Worm (Caenorhabditis elegans) whole organism, L1 larva: ENCODE results near the gene hsb-1.

Source experiments
- ama-1 ChIP-seq: fragments of 150-350 bp; optimal IDR thresholded peaks from 2 replicates; lab custom pipeline; 2014
- blmp-1 ChIP-seq: fragments of 150-350 bp; optimal IDR thresholded peaks from 2 replicates; lab custom pipeline; 2014; ENCODE audit warnings: missing biosample characterization, missing genetic modification characterization
- egl-27 ChIP-seq, 2 experiments: fragments of 150-350 bp in 1 of 2; sonication (generic microtip); optimal IDR thresholded peaks; 3 replicates each; lab custom pipeline; 2017 to 2018; ENCODE audit warnings: missing biosample characterization in 2 of 2, missing genetic modification characterization in 2 of 2, missing genetic modification reagents in 2 of 2
- fkh-10 ChIP-seq: sonication (generic microtip); optimal IDR thresholded peaks from 2 replicates; lab custom pipeline; 2017; ENCODE audit warnings: missing biosample characterization, missing genetic modification reagents, missing genetic modification characterization
- fos-1 ChIP-seq: fragments of 150-350 bp; optimal IDR thresholded peaks from 2 replicates; lab custom pipeline; 2014; ENCODE audit warnings: missing biosample characterization, missing genetic modification characterization
- hlh-17 ChIP-seq: fragments of 200-800 bp; sonication (Bioruptor generic); optimal IDR thresholded peaks from 2 replicates; lab custom pipeline; 2018; ENCODE audit warnings: missing genetic modification characterization, mild to moderate bottlenecking, missing compliant biosample characterization, moderate library complexity, borderline replicate concordance
- lin-13 ChIP-seq: fragments of 150-350 bp; optimal IDR thresholded peaks from 2 replicates; lab custom pipeline; 2014; ENCODE audit warnings: missing biosample characterization, missing genetic modification reagents, missing genetic modification characterization
- mdl-1 ChIP-seq, 2 experiments: fragments of 150-350 bp; optimal IDR thresholded peaks; 2 replicates each; lab custom pipeline; 2014 to 2017; ENCODE audit warnings: missing biosample characterization in 2 of 2, missing genetic modification characterization in 2 of 2, inconsistent platforms in 1 of 2
- nhr-237 ChIP-seq: fragments of 150-350 bp; optimal IDR thresholded peaks from 2 replicates; lab custom pipeline; 2014; ENCODE audit warnings: missing biosample characterization, missing genetic modification characterization
- nhr-71 ChIP-seq: sonication (generic microtip); optimal IDR thresholded peaks from 2 replicates; lab custom pipeline; 2016; ENCODE audit warnings: mild to moderate bottlenecking, missing genetic modification characterization, moderate library complexity, missing compliant biosample characterization
- nhr-85 ChIP-seq: sonication (generic microtip); peaks from one replicate; lab custom pipeline; 2016; ENCODE audit warnings: missing genetic modification characterization, inconsistent platforms, missing compliant biosample characterization
- unc-130 ChIP-seq: fragments of 150-350 bp; optimal IDR thresholded peaks from 2 replicates; lab custom pipeline; 2017; ENCODE audit warnings: missing biosample characterization, missing genetic modification characterization, inconsistent platforms
- unc-62 ChIP-seq: fragments of 150-350 bp; optimal IDR thresholded peaks from 2 replicates; lab custom pipeline; 2014; ENCODE audit warnings: missing biosample characterization, missing genetic modification reagents, missing genetic modification characterization
- unc-98 ChIP-seq: fragments of 200-800 bp; sonication (Bioruptor generic); IDR thresholded peaks from 2 replicates; pipeline ENCODE4 v1.3.6; 2022; ENCODE audit warnings: missing genetic modification characterization, missing compliant biosample characterization

DNA sequence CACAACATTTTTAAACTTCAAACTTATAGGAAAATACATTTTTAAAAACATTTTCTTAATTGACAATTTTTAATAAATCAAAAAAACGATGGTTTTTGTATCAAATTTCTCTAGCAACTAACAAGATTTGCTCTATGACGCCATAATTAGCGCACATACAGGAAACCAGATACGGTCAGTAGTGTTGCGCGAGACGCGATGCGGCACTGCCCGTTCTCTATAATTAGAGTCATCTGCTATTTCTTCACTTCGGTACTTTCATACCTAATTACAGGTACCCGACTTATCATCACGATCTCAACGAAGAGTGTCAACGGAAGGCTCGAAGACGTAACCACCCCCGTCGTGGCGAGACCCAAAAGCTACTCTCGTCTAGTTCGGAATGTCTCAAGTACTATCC lies 22.4 kb downstream of the hsb-1 start:
- TF ChIP-seq hlh-17 (GFP tag; lab: Kevin White, UChicago) (no peak), fos-1 (no peak), nhr-237 (tag; lab: Kevin White, UChicago) (no peak), blmp-1 (no peak), unc-130 (tag; lab: Kevin White, UChicago) (no peak), lin-13 (GFP tag; lab: Kevin White, UChicago) (no peak), ama-1 (lab: Kevin White, UChicago) (no peak), unc-98 (GFP tag; lab: Robert Waterston, UW) (no peak), mdl-1 (tag; optimal IDR thresholded peaks at IDR 0.05; lab: Kevin White, UChicago) (no peak), fkh-10 (no peak), nhr-71 (tag; lab: Kevin White, UChicago) (no peak), nhr-85 (tag; lab: Kevin White, UChicago) (no peak), unc-62 (GFP tag; lab: Kevin White, UChicago) (no peak), egl-27 (tag; optimal IDR thresholded peaks at IDR 0.05; lab: Kevin White, UChicago) (no peak)
